Fruit fly (Drosophila melanogaster) whole organism, embryonic: ENCODE results near the gene CG43218.

ENCODE experiments used
- CG1647 ChIP-seq: fragments of 200-800 bp; sonication (Bioruptor generic); optimal IDR thresholded peaks from 3 replicates; lab custom pipeline; 2016; ENCODE audit warnings: missing biosample characterization, missing genetic modification characterization
- CG16779 ChIP-seq: fragments of 200-800 bp; sonication (Bioruptor generic); IDR thresholded peaks from 2 replicates; pipeline ENCODE4 v1.3.6; 2022; ENCODE audit warnings: missing biosample characterization, missing genetic modification characterization
- CG4730 ChIP-seq: fragments of 200-800 bp; sonication (Bioruptor generic); IDR thresholded peaks from 2 replicates; pipeline ENCODE4 v1.3.6; 2022; ENCODE audit warnings: missing biosample characterization, missing genetic modification characterization
- H2.0 ChIP-seq: fragments of 200-800 bp; sonication (Bioruptor generic); IDR thresholded peaks from 2 replicates; pipeline ENCODE4 v1.3.6; 2022; ENCODE audit warnings: missing biosample characterization, missing genetic modification characterization
- HLH3B ChIP-seq: fragments of 200-800 bp; sonication (Bioruptor generic); IDR thresholded peaks from 2 replicates; pipeline ENCODE4 v1.3.6; 2022; ENCODE audit warnings: missing biosample characterization, missing genetic modification characterization
- Ravus ChIP-seq: fragments of 200-800 bp; sonication (Bioruptor generic); IDR thresholded peaks from 2 replicates; pipeline ENCODE4 v1.3.6; 2022; ENCODE audit warnings: missing biosample characterization, missing genetic modification characterization
- bigmax ChIP-seq: fragments of 200-800 bp; sonication (Bioruptor generic); optimal IDR thresholded peaks from 2 replicates; lab custom pipeline; 2018; ENCODE audit warnings: missing biosample characterization, mild to moderate bottlenecking, missing genetic modification characterization
- dmrt99B ChIP-seq: fragments of 200-800 bp; sonication (Bioruptor generic); optimal IDR thresholded peaks from 2 replicates; lab custom pipeline; 2018; ENCODE audit warnings: missing biosample characterization, mild to moderate bottlenecking, missing genetic modification characterization, moderate library complexity
- eyg ChIP-seq: fragments of 200-800 bp; sonication (Bioruptor generic); optimal IDR thresholded peaks from 3 replicates; lab custom pipeline; 2016; ENCODE audit warnings: missing biosample characterization, missing genetic modification characterization
- kni ChIP-seq: fragments of 200-800 bp; sonication (Bioruptor generic); optimal IDR thresholded peaks from 3 replicates; lab custom pipeline; 2017; ENCODE audit warnings: mild to moderate bottlenecking, missing biosample characterization, missing genetic modification reagents, missing genetic modification characterization
- slou ChIP-seq: fragments of 200-800 bp; sonication (Bioruptor generic); optimal IDR thresholded peaks from 3 replicates; lab custom pipeline; 2016; ENCODE audit warnings: missing biosample characterization, missing genetic modification characterization
- ttk ChIP-seq: fragments of 200-800 bp; sonication (Bioruptor generic); IDR thresholded peaks from 2 replicates; pipeline ENCODE4 v2.1.2; 2022; ENCODE audit warnings: missing biosample characterization, missing genetic modification characterization
- unpg ChIP-seq: fragments of 200-800 bp; sonication (Bioruptor generic); optimal IDR thresholded peaks from 3 replicates; lab custom pipeline; 2018; ENCODE audit warnings: missing biosample characterization, mild to moderate bottlenecking, missing genetic modification characterization, moderate library complexity

DNA sequence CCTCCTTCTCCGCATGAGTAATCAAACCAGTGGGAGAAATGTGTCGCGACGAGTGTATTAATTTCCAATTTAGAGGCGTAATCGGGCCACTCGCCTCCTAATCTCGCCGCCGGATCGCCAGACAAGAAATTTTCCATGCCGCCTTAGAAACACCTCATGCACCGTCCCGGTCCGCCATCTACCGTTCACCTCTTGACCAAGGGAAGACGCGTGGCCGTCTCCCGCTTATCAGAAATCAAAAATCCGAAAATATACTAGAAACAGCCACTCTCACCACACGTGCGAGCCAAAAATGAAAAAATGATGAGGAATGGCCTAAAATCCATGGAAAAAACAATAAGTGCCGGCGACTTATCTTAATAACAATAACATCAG lies 18.1 kb downstream of the CG43218 start:
- TF ChIP-seq unpg (no peak), kni (no peak), CG1647 (GFP tag; lab: Kevin White, UChicago) (no peak), Ravus (GFP tag; lab: Robert Waterston, UW) (no peak), eyg (GFP tag; lab: Kevin White, UChicago) (no peak), slou (GFP tag; lab: Kevin White, UChicago) (no peak), HLH3B (no peak), dmrt99B (tag; lab: Kevin White, UChicago) (no peak), CG16779 (GFP tag; lab: Robert Waterston, UW) (no peak), bigmax (GFP tag; lab: Kevin White, UChicago) (no peak), H2.0 (GFP tag; lab: Robert Waterston, UW) (no peak), CG4730 (no peak), ttk (GFP tag; lab: Robert Waterston, UW) (no peak)
